Worm (Caenorhabditis elegans): Measurements from ENCODE around the gene H35B03.2.

- TF ChIP-seq klf-2 (GFP tag; conservative IDR thresholded peaks at IDR 0.05), result no peak
- no peak for TF ChIP-seq ztf-29 (GFP tag; IDR thresholded peaks at IDR 0.05)
- no peak for TF ChIP-seq flt-1 (GFP tag; IDR thresholded peaks at IDR 0.05)
Measured at ce11 chrIV:5754821-5755220, 23.3 kb upstream of the H35B03.2 start.
